3 fruit fly cellular contexts compared by ENCODE assay signal in the genomic region with DNA sequence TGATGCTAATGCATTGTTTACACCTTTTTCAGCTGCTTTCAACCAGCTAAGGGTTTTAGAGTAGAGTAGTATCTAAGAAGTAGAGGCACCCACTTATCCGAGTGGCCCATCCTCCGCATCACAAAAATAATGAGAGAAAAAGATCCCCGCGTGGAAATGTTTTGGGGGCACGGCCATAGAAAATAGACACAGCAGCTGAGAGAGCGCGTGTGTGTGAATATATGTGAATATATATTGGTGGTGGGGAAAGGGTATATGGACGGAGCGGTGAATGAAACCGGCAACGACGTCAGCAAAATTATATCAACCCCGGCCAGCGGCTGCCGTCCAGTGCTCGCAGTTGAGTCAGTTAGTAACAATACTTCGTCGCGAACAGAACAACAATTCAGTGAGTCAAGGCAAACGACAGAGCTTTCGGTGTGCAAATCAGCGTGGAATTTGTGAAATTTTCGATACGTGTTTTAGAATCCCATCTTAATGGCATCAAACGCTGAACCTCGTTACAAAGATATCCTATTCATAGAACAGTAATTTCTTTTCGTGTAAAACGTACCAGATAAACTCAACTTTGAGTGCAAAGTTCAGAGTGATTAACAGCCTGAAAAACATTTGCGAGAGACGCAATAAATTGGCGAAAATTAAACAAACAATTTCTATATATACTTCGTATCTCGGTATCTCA.
TF ChIP-seq lines count a peak whose summit lies in the region.

A gene (plus strand): TSS at position 375 of the 682 bp plus-strand sequence.

TF ChIP-seq in whole organism, embryonic, 481 proteins besides CTCF, POLR2A, EP300 and RAD21 (continued from another document and continues in another):
- TF ChIP-seq CG4424 (GFP tag; optimal IDR thresholded peaks at IDR 0.05; lab: Kevin White, UChicago), result no peak
- peak; percentile 4 for TF ChIP-seq Med (GFP tag; lab: Kevin White, UChicago)
- no peak for TF ChIP-seq wdn (GFP tag; IDR thresholded peaks at IDR 0.05; lab: Robert Waterston, UW)
- no peak for TF ChIP-seq CG10267 (tag; optimal IDR thresholded peaks at IDR 0.05; lab: Kevin White, UChicago)
- TF ChIP-seq chn (GFP tag; optimal IDR thresholded peaks at IDR 0.05; lab: Kevin White, UChicago), result peak; percentile 2
- 0 out of 3 replicates have a peak, but pooled peaks have one; percentile 38 for TF ChIP-seq ci (GFP tag; IDR thresholded peaks at IDR 0.05; lab: Robert Waterston, UW)
- TF ChIP-seq kni (GFP tag; optimal IDR thresholded peaks at IDR 0.05; lab: Kevin White, UChicago), result no peak
- TF ChIP-seq pb (GFP tag; optimal IDR thresholded peaks at IDR 0.05; lab: Kevin White, UChicago), result no peak
- TF ChIP-seq Pdp1 (GFP tag; optimal IDR thresholded peaks at IDR 0.05; lab: Kevin White, UChicago), result peak in 1 of 2 experiments; percentile 33
- no peak for TF ChIP-seq vvl (GFP tag; IDR thresholded peaks at IDR 0.05; lab: Robert Waterston, UW)
- no peak for TF ChIP-seq caup (GFP tag; optimal IDR thresholded peaks at IDR 0.05; lab: Kevin White, UChicago; ENCODE audit: severe bottlenecking)
- TF ChIP-seq CG8924 (tag; optimal IDR thresholded peaks at IDR 0.05; lab: Kevin White, UChicago), result no peak
- TF ChIP-seq ttk (GFP tag; IDR thresholded peaks at IDR 0.05; lab: Robert Waterston, UW), result 0 out of 2 replicates have a peak, but pooled peaks have one; percentile 10
- TF ChIP-seq Hsf (GFP tag; optimal IDR thresholded peaks at IDR 0.05; lab: Kevin White, UChicago), result peak; percentile 17
- TF ChIP-seq slbo (GFP tag; IDR thresholded peaks at IDR 0.05; lab: Robert Waterston, UW), result peak; percentile 52
- peak; percentile 8 for TF ChIP-seq CG9817 (tag; optimal IDR thresholded peaks at IDR 0.05; lab: Kevin White, UChicago)
- TF ChIP-seq CG10543 (GFP tag; optimal IDR thresholded peaks at IDR 0.05; lab: Kevin White, UChicago), result peak; percentile 32
- peak; percentile 63 for TF ChIP-seq CG10274 (GFP tag; optimal IDR thresholded peaks at IDR 0.05; lab: Kevin White, UChicago)
- TF ChIP-seq nom (GFP tag; optimal IDR thresholded peaks at IDR 0.05; lab: Kevin White, UChicago), result peak; percentile 41
- TF ChIP-seq D19B (GFP tag; optimal IDR thresholded peaks at IDR 0.05; lab: Kevin White, UChicago), result no peak
- peak; percentile 23; the same call in 1 of the 2 replicates for TF ChIP-seq CG3847 (GFP tag; IDR thresholded peaks at IDR 0.05; lab: Robert Waterston, UW)
- no peak for TF ChIP-seq usp (GFP tag; optimal IDR thresholded peaks at IDR 0.05; lab: Kevin White, UChicago)
- peak; percentile 45 for TF ChIP-seq sd (tag; optimal IDR thresholded peaks at IDR 0.05; lab: Kevin White, UChicago)
- no peak for TF ChIP-seq CG6272 (GFP tag; IDR thresholded peaks at IDR 0.05; lab: Robert Waterston, UW)
- peak; percentile 13 for TF ChIP-seq lilli (GFP tag; optimal IDR thresholded peaks at IDR 0.05; lab: Kevin White, UChicago)
- TF ChIP-seq so (GFP tag; IDR thresholded peaks at IDR 0.05; lab: Robert Waterston, UW), result no peak
- TF ChIP-seq dysf (GFP tag; IDR thresholded peaks at IDR 0.05; lab: Robert Waterston, UW), result peak; percentile 54; the same call in 2 of the 3 replicates
- TF ChIP-seq CG5953 (GFP tag; IDR thresholded peaks at IDR 0.05; lab: Robert Waterston, UW), result 0 out of 2 replicates have a peak, but pooled peaks have one; percentile 17
- TF ChIP-seq z (GFP tag; IDR thresholded peaks at IDR 0.05; lab: Robert Waterston, UW), result 0 out of 3 replicates have a peak, but pooled peaks have one; percentile 8
- no peak for TF ChIP-seq CG7372 (GFP tag; IDR thresholded peaks at IDR 0.05; lab: Robert Waterston, UW)
- TF ChIP-seq CG32532 (GFP tag; IDR thresholded peaks at IDR 0.05; lab: Robert Waterston, UW), result peak; percentile 43
- no peak for TF ChIP-seq Mad (GFP tag; optimal IDR thresholded peaks at IDR 0.05; lab: Kevin White, UChicago)
- TF ChIP-seq CG17802 (tag; optimal IDR thresholded peaks at IDR 0.05; lab: Kevin White, UChicago), result no peak
- no peak for TF ChIP-seq dmrt11E (tag; optimal IDR thresholded peaks at IDR 0.05; lab: Kevin White, UChicago)
- no peak for TF ChIP-seq CG12391 (tag; optimal IDR thresholded peaks at IDR 0.05; lab: Kevin White, UChicago)
- TF ChIP-seq sqz (GFP tag; optimal IDR thresholded peaks at IDR 0.05; lab: Kevin White, UChicago), result no peak
- no peak for TF ChIP-seq CoRest (tag; optimal IDR thresholded peaks at IDR 0.05; lab: Kevin White, UChicago)
- no peak for TF ChIP-seq dm (GFP tag; optimal IDR thresholded peaks at IDR 0.05; lab: Kevin White, UChicago)
- TF ChIP-seq cwo (GFP tag; optimal IDR thresholded peaks at IDR 0.05; lab: Kevin White, UChicago), result peak; percentile 41
- TF ChIP-seq row (GFP tag; IDR thresholded peaks at IDR 0.05; lab: Robert Waterston, UW), result peak; percentile 41
- peak; percentile 10 for TF ChIP-seq ind (GFP tag; optimal IDR thresholded peaks at IDR 0.05; lab: Kevin White, UChicago)

TF ChIP-seq in whole organism, prepupa, 60 proteins besides CTCF, POLR2A, EP300 and RAD21 (continued from another document):
- TF ChIP-seq dsx (GFP tag; optimal IDR thresholded peaks at IDR 0.05; lab: Kevin White, UChicago; ENCODE audit: poor library complexity, severe bottlenecking) (no peak), CG32006 (GFP tag; optimal IDR thresholded peaks at IDR 0.05; lab: Kevin White, UChicago) (peak; percentile 65), fd85E (GFP tag; optimal IDR thresholded peaks at IDR 0.05; lab: Kevin White, UChicago) (no peak), Gug (GFP tag; IDR thresholded peaks at IDR 0.05; lab: Robert Waterston, UW) (0 out of 2 replicates have a peak, but pooled peaks have one; percentile 17), CG3919 (GFP tag; optimal IDR thresholded peaks at IDR 0.05; lab: Kevin White, UChicago) (peak; percentile 43), Smox (GFP tag; optimal IDR thresholded peaks at IDR 0.05; lab: Kevin White, UChicago) (no peak), CG16779 (tag; optimal IDR thresholded peaks at IDR 0.05; lab: Kevin White, UChicago) (no peak), Eip78C (GFP tag; lab: Kevin White, UChicago) (peak; percentile 65), Hr4 (GFP tag; optimal IDR thresholded peaks at IDR 0.05; lab: Kevin White, UChicago) (peak; percentile 62), spab (GFP tag; optimal IDR thresholded peaks at IDR 0.05; lab: Kevin White, UChicago) (no peak), CG10669 (GFP tag; optimal IDR thresholded peaks at IDR 0.05; lab: Kevin White, UChicago) (no peak), cyc (GFP tag; optimal IDR thresholded peaks at IDR 0.05; lab: Kevin White, UChicago) (peak; percentile 18), CG34406 (GFP tag; optimal IDR thresholded peaks at IDR 0.05; lab: Kevin White, UChicago) (no peak), salr (GFP tag; optimal IDR thresholded peaks at IDR 0.05; lab: Kevin White, UChicago) (no peak), Sox15 (GFP tag; optimal IDR thresholded peaks at IDR 0.05; lab: Kevin White, UChicago) (no peak), Hr39 (GFP tag; optimal IDR thresholded peaks at IDR 0.05; lab: Kevin White, UChicago) (peak; percentile 15), fd59A (GFP tag; optimal IDR thresholded peaks at IDR 0.05; lab: Kevin White, UChicago) (no peak), Blimp-1 (GFP tag; optimal IDR thresholded peaks at IDR 0.05; lab: Kevin White, UChicago) (no peak), CG8632 (GFP tag; optimal IDR thresholded peaks at IDR 0.05; lab: Kevin White, UChicago) (no peak), CG11762 (GFP tag; optimal IDR thresholded peaks at IDR 0.05; lab: Kevin White, UChicago; ENCODE audit: insufficient read depth) (no peak), Eip93F (GFP tag; optimal IDR thresholded peaks at IDR 0.05; lab: Kevin White, UChicago) (no peak), CG31627 (GFP tag; optimal IDR thresholded peaks at IDR 0.05; lab: Kevin White, UChicago) (peak; percentile 12), CG6276 (GFP tag; optimal IDR thresholded peaks at IDR 0.05; lab: Kevin White, UChicago) (no peak), CG11294 (GFP tag; IDR thresholded peaks at IDR 0.05; lab: Robert Waterston, UW) (peak; percentile 53), acj6 (GFP tag; optimal IDR thresholded peaks at IDR 0.05; lab: Kevin White, UChicago) (no peak), OdsH (GFP tag; optimal IDR thresholded peaks at IDR 0.05; lab: Kevin White, UChicago) (no peak), lz (GFP tag; optimal IDR thresholded peaks at IDR 0.05; lab: Kevin White, UChicago) (peak; percentile 11), CG4318 (GFP tag; optimal IDR thresholded peaks at IDR 0.05; lab: Kevin White, UChicago) (peak; percentile 25), Sox102F (GFP tag; optimal IDR thresholded peaks at IDR 0.05; lab: Kevin White, UChicago) (peak; percentile 5), CG9139 (GFP tag; optimal IDR thresholded peaks at IDR 0.05; lab: Kevin White, UChicago) (no peak), vri (GFP tag; optimal IDR thresholded peaks at IDR 0.05; lab: Kevin White, UChicago) (peak; percentile 68), CG10631 (GFP tag; optimal IDR thresholded peaks at IDR 0.05; lab: Kevin White, UChicago) (peak; percentile 38), pdm3 (GFP tag; optimal IDR thresholded peaks at IDR 0.05; lab: Kevin White, UChicago) (peak; percentile 9), ss (GFP tag; optimal IDR thresholded peaks at IDR 0.05; lab: Kevin White, UChicago) (no peak), CG8119 (GFP tag; IDR thresholded peaks at IDR 0.05; lab: Robert Waterston, UW) (peak; percentile 31; the same call in 1 of the 3 replicates), dac (GFP tag; optimal IDR thresholded peaks at IDR 0.05; lab: Kevin White, UChicago) (no peak), Hr38 (GFP tag; optimal IDR thresholded peaks at IDR 0.05; lab: Kevin White, UChicago) (no peak), Ets96B (tag; optimal IDR thresholded peaks at IDR 0.05; lab: Kevin White, UChicago) (no peak), achi (GFP tag; optimal IDR thresholded peaks at IDR 0.05; lab: Kevin White, UChicago) (no peak), CG6163 (GFP tag; IDR thresholded peaks at IDR 0.05; lab: Robert Waterston, UW) (peak; percentile 62), CG7368 (GFP tag; optimal IDR thresholded peaks at IDR 0.05; lab: Kevin White, UChicago) (peak; percentile 11), Lpt (GFP tag; optimal IDR thresholded peaks at IDR 0.05; lab: Kevin White, UChicago) (peak; percentile 15)

TF ChIP-seq in whole organism, wandering third instar larva, 38 proteins besides CTCF, POLR2A, EP300 and RAD21 (continued from another document):
- no peak for TF ChIP-seq sv (GFP tag; optimal IDR thresholded peaks at IDR 0.05; lab: Kevin White, UChicago)
- TF ChIP-seq Rel (GFP tag; optimal IDR thresholded peaks at IDR 0.05; lab: Kevin White, UChicago), result no peak
- peak; percentile 76 for TF ChIP-seq Rel (tag; optimal IDR thresholded peaks at IDR 0.05; lab: Kevin White, UChicago)
- TF ChIP-seq dmrt93B (GFP tag; optimal IDR thresholded peaks at IDR 0.05; lab: Kevin White, UChicago), result no peak
- no peak for TF ChIP-seq psq (GFP tag; optimal IDR thresholded peaks at IDR 0.05; lab: Kevin White, UChicago)
- TF ChIP-seq woc (GFP tag; optimal IDR thresholded peaks at IDR 0.05; lab: Kevin White, UChicago), result no peak
- TF ChIP-seq brk (GFP tag; optimal IDR thresholded peaks at IDR 0.05; lab: Kevin White, UChicago), result no peak
- TF ChIP-seq usp (GFP tag; optimal IDR thresholded peaks at IDR 0.05; lab: Kevin White, UChicago), result no peak
- TF ChIP-seq pan (optimal IDR thresholded peaks at IDR 0.05; lab: Kevin White, UChicago), result no peak
- TF ChIP-seq CG32264 (GFP tag; optimal IDR thresholded peaks at IDR 0.05; lab: Kevin White, UChicago), result no peak
- peak; percentile 22 for TF ChIP-seq Hr83 (GFP tag; optimal IDR thresholded peaks at IDR 0.05; lab: Kevin White, UChicago; ENCODE audit: poor library complexity, severe bottlenecking)
- TF ChIP-seq Sp1 (GFP tag; optimal IDR thresholded peaks at IDR 0.05; lab: Kevin White, UChicago), result peak; percentile 28
- no peak for TF ChIP-seq N (GFP tag; optimal IDR thresholded peaks at IDR 0.05; lab: Kevin White, UChicago)
- no peak for TF ChIP-seq Hr78 (GFP tag; optimal IDR thresholded peaks at IDR 0.05; lab: Kevin White, UChicago)
- no peak for TF ChIP-seq dsf (GFP tag; optimal IDR thresholded peaks at IDR 0.05; lab: Kevin White, UChicago; ENCODE audit: borderline replicate concordance)
TF ChIP-seq in whole organism, wandering third instar larva: peak in this region for 13.
